Worm (Caenorhabditis elegans) whole organism, L1 larva: ENCODE data around the gene F46C5.7.

Experiments used
- C04F5.9 ChIP-seq: sonication (generic microtip); optimal IDR thresholded peaks from 2 replicates; lab custom pipeline; 2016; ENCODE audit warnings: missing genetic modification characterization, missing compliant biosample characterization
- F16B12.6 ChIP-seq: fragments of 150-350 bp; optimal IDR thresholded peaks from 2 replicates; lab custom pipeline; 2014; ENCODE audit warnings: missing biosample characterization, missing genetic modification characterization
- alr-1 ChIP-seq: fragments of 200-800 bp; sonication (Bioruptor generic); optimal IDR thresholded peaks from 2 replicates; lab custom pipeline; 2018; ENCODE audit warnings: borderline replicate concordance, mild to moderate bottlenecking, missing genetic modification characterization, missing compliant biosample characterization
- aly-2 ChIP-seq: fragments of 150-350 bp; optimal IDR thresholded peaks from 2 replicates; lab custom pipeline; 2014; ENCODE audit warnings: missing biosample characterization, missing genetic modification characterization
- blmp-1 ChIP-seq: fragments of 150-350 bp; optimal IDR thresholded peaks from 2 replicates; lab custom pipeline; 2014; ENCODE audit warnings: missing biosample characterization, missing genetic modification characterization
- ceh-88 ChIP-seq: fragments of 200-800 bp; sonication (Bioruptor generic); IDR thresholded peaks from 2 replicates; pipeline ENCODE4 v1.3.6; 2022; ENCODE audit warnings: missing genetic modification characterization, missing compliant biosample characterization
- ceh-90 ChIP-seq: sonication (generic microtip); optimal IDR thresholded peaks from 2 replicates; lab custom pipeline; 2016; ENCODE audit warnings: missing genetic modification characterization, missing compliant biosample characterization
- ces-1 ChIP-seq: fragments of 150-350 bp; optimal IDR thresholded peaks from 2 replicates; lab custom pipeline; 2014; ENCODE audit warnings: missing biosample characterization, missing genetic modification reagents, missing genetic modification characterization
- efl-1 ChIP-seq, 4 experiments: fragments of 150-350 bp; optimal IDR thresholded peaks in 3 of 4; peaks in 1 of 4; 1 replicate in 1 of 4; 2 replicates in 3 of 4; lab custom pipeline; 2014; ENCODE audit warnings: missing biosample characterization in 2 of 4, missing genetic modification characterization in 2 of 4, missing genetic modification reagents in 2 of 4
- egl-13 ChIP-seq: sonication (generic microtip); optimal IDR thresholded peaks from 2 replicates; lab custom pipeline; 2016; ENCODE audit warnings: missing genotype, missing genetic modification reagents, missing genetic modification characterization, missing compliant biosample characterization
- elt-3 ChIP-seq, 6 experiments: fragments of 150-350 bp in 1 of 6; sonication (generic microtip); optimal IDR thresholded peaks; 2 replicates each; lab custom pipeline; 2017 to 2018; ENCODE audit warnings: missing biosample characterization in 6 of 6, missing genetic modification characterization in 6 of 6, inconsistent platforms in 1 of 6
- ets-5 ChIP-seq: fragments of 200-800 bp; sonication (Bioruptor generic); IDR thresholded peaks from 2 replicates; pipeline ENCODE4 v1.3.6; 2022; ENCODE audit warnings: missing genetic modification characterization, missing compliant biosample characterization
- fkh-10 ChIP-seq: sonication (generic microtip); optimal IDR thresholded peaks from 2 replicates; lab custom pipeline; 2017; ENCODE audit warnings: missing biosample characterization, missing genetic modification reagents, missing genetic modification characterization
- fos-1 ChIP-seq: fragments of 150-350 bp; optimal IDR thresholded peaks from 2 replicates; lab custom pipeline; 2014; ENCODE audit warnings: missing biosample characterization, missing genetic modification characterization
- grh-1 ChIP-seq: fragments of 200-800 bp; sonication (Bioruptor generic); IDR thresholded peaks from 2 replicates; pipeline ENCODE4 v1.3.6; 2022; ENCODE audit warnings: missing genetic modification reagents, missing genetic modification characterization, missing compliant biosample characterization
- hlh-17 ChIP-seq: fragments of 200-800 bp; sonication (Bioruptor generic); optimal IDR thresholded peaks from 2 replicates; lab custom pipeline; 2018; ENCODE audit warnings: missing genetic modification characterization, mild to moderate bottlenecking, missing compliant biosample characterization, moderate library complexity, borderline replicate concordance
- hlh-4 ChIP-seq: sonication (generic microtip); optimal IDR thresholded peaks from 2 replicates; lab custom pipeline; 2016; ENCODE audit warnings: mild to moderate bottlenecking, missing genetic modification characterization, missing compliant biosample characterization
- hpl-2 ChIP-seq: fragments of 150-350 bp; optimal IDR thresholded peaks from 2 replicates; lab custom pipeline; 2014; ENCODE audit warnings: missing biosample characterization, missing genetic modification reagents, missing genetic modification characterization
- irx-1 ChIP-seq: sonication (generic microtip); optimal IDR thresholded peaks from 2 replicates; lab custom pipeline; 2016; ENCODE audit warnings: missing genetic modification characterization, missing compliant biosample characterization
- lin-13 ChIP-seq: fragments of 150-350 bp; optimal IDR thresholded peaks from 2 replicates; lab custom pipeline; 2014; ENCODE audit warnings: missing biosample characterization, missing genetic modification reagents, missing genetic modification characterization
- lin-14 ChIP-seq: fragments of 200-800 bp; sonication (Bioruptor generic); optimal IDR thresholded peaks from 2 replicates; lab custom pipeline; 2018; ENCODE audit warnings: mild to moderate bottlenecking, missing genetic modification characterization, moderate library complexity, missing compliant biosample characterization
- lin-15B ChIP-seq: fragments of 150-350 bp; sonication (generic microtip); optimal IDR thresholded peaks from 3 replicates; lab custom pipeline; 2014; ENCODE audit warnings: missing biosample characterization, missing genetic modification characterization
- lin-35 ChIP-seq, 2 experiments: fragments of 150-350 bp; optimal IDR thresholded peaks; 2 replicates each; lab custom pipeline; 2014; ENCODE audit warnings: missing biosample characterization in 2 of 2, missing genetic modification characterization in 2 of 2, missing genetic modification reagents in 2 of 2
- lin-39 ChIP-seq: fragments of 150-350 bp; optimal IDR thresholded peaks from 2 replicates; lab custom pipeline; 2014; ENCODE audit warnings: missing biosample characterization, missing genetic modification reagents, missing genetic modification characterization
- lsy-2 ChIP-seq, 2 experiments: fragments of 150-350 bp; optimal IDR thresholded peaks; 2 replicates each; lab custom pipeline; 2014; ENCODE audit warnings: missing biosample characterization in 2 of 2, missing genetic modification characterization in 2 of 2
- mdl-1 ChIP-seq, 2 experiments: fragments of 150-350 bp; optimal IDR thresholded peaks; 2 replicates each; lab custom pipeline; 2014 to 2017; ENCODE audit warnings: missing biosample characterization in 2 of 2, missing genetic modification characterization in 2 of 2, inconsistent platforms in 1 of 2
- mef-2 ChIP-seq: fragments of 150-350 bp; optimal IDR thresholded peaks from 2 replicates; lab custom pipeline; 2014; ENCODE audit warnings: missing biosample characterization, missing genetic modification characterization
- nhr-11 ChIP-seq: fragments of 150-350 bp; optimal IDR thresholded peaks from 2 replicates; lab custom pipeline; 2014; ENCODE audit warnings: missing biosample characterization, missing genetic modification characterization
- nhr-19 ChIP-seq: fragments of 200-800 bp; sonication (Bioruptor generic); conservative IDR thresholded peaks from 2 replicates; pipeline ENCODE4 v1.3.6; 2022; ENCODE audit warnings: missing genetic modification characterization, missing compliant biosample characterization
- nhr-20 ChIP-seq: sonication (generic microtip); optimal IDR thresholded peaks from 2 replicates; lab custom pipeline; 2016; ENCODE audit warnings: mild to moderate bottlenecking, missing genetic modification characterization, missing compliant biosample characterization
- nhr-47 ChIP-seq: sonication (generic microtip); optimal IDR thresholded peaks from 2 replicates; lab custom pipeline; 2016; ENCODE audit warnings: mild to moderate bottlenecking, missing genetic modification characterization, moderate library complexity, missing compliant biosample characterization
- nhr-71 ChIP-seq: sonication (generic microtip); optimal IDR thresholded peaks from 2 replicates; lab custom pipeline; 2016; ENCODE audit warnings: mild to moderate bottlenecking, missing genetic modification characterization, moderate library complexity, missing compliant biosample characterization
- nhr-76 ChIP-seq: sonication (generic microtip); optimal IDR thresholded peaks from 2 replicates; lab custom pipeline; 2017; ENCODE audit warnings: missing biosample characterization, missing genetic modification characterization
- nhr-77 ChIP-seq: fragments of 150-350 bp; optimal IDR thresholded peaks from 2 replicates; lab custom pipeline; 2014; ENCODE audit warnings: missing biosample characterization, missing genetic modification characterization
- nhr-84 ChIP-seq: sonication (generic microtip); optimal IDR thresholded peaks from 2 replicates; lab custom pipeline; 2017; ENCODE audit warnings: missing biosample characterization, missing genetic modification characterization
- nhr-85 ChIP-seq: sonication (generic microtip); peaks from one replicate; lab custom pipeline; 2016; ENCODE audit warnings: missing genetic modification characterization, inconsistent platforms, missing compliant biosample characterization
- nhr-90 ChIP-seq: sonication (generic microtip); optimal IDR thresholded peaks from 2 replicates; lab custom pipeline; 2016; ENCODE audit warnings: mild to moderate bottlenecking, missing genetic modification characterization, missing compliant biosample characterization; ENCODE audit not compliant: poor library complexity
- skn-1 ChIP-seq: fragments of 150-350 bp; optimal IDR thresholded peaks from 2 replicates; lab custom pipeline; 2014; ENCODE audit warnings: missing biosample characterization, missing genetic modification characterization
- snpc-4 ChIP-seq: fragments of 150-350 bp; optimal IDR thresholded peaks from 2 replicates; lab custom pipeline; 2014; ENCODE audit warnings: missing biosample characterization, missing genetic modification characterization
- snu-23 ChIP-seq: sonication (generic microtip); optimal IDR thresholded peaks from 2 replicates; lab custom pipeline; 2016; ENCODE audit warnings: missing genetic modification characterization, missing compliant biosample characterization
- swsn-7 ChIP-seq: sonication (generic microtip); optimal IDR thresholded peaks from 2 replicates; lab custom pipeline; 2016; ENCODE audit warnings: missing genetic modification characterization, missing compliant biosample characterization
- tbx-2 ChIP-seq: sonication (generic microtip); optimal IDR thresholded peaks from 2 replicates; lab custom pipeline; 2016; ENCODE audit warnings: missing genetic modification characterization, missing compliant biosample characterization
- tlp-1 ChIP-seq: fragments of 150-350 bp; optimal IDR thresholded peaks from 2 replicates; lab custom pipeline; 2014; ENCODE audit warnings: missing biosample characterization, missing genetic modification characterization
- unc-130 ChIP-seq: fragments of 150-350 bp; optimal IDR thresholded peaks from 2 replicates; lab custom pipeline; 2017; ENCODE audit warnings: missing biosample characterization, missing genetic modification characterization, inconsistent platforms
- unc-86 ChIP-seq: sonication (generic microtip); optimal IDR thresholded peaks from 2 replicates; lab custom pipeline; 2016; ENCODE audit warnings: missing genetic modification characterization, missing compliant biosample characterization
- vab-15 ChIP-seq: sonication (generic microtip); optimal IDR thresholded peaks from 2 replicates; lab custom pipeline; 2017; ENCODE audit warnings: missing genotype, mild to moderate bottlenecking, missing genetic modification characterization, missing compliant biosample characterization
- xbp-1 ChIP-seq: sonication (generic microtip); optimal IDR thresholded peaks from 2 replicates; lab custom pipeline; 2016; ENCODE audit warnings: missing genetic modification characterization, missing compliant biosample characterization
- zag-1 ChIP-seq: fragments of 150-350 bp; optimal IDR thresholded peaks from 2 replicates; lab custom pipeline; 2014; ENCODE audit warnings: missing biosample characterization, missing genetic modification characterization
- zip-4 ChIP-seq: fragments of 200-800 bp; sonication (Bioruptor generic); optimal IDR thresholded peaks from 2 replicates; lab custom pipeline; 2018; ENCODE audit warnings: mild to moderate bottlenecking, missing genetic modification characterization, moderate library complexity, missing compliant biosample characterization
- ztf-4 ChIP-seq: fragments of 150-350 bp; optimal IDR thresholded peaks from 2 replicates; lab custom pipeline; 2014; ENCODE audit warnings: missing biosample characterization, missing genetic modification characterization

Gene F46C5.7

DNA sequence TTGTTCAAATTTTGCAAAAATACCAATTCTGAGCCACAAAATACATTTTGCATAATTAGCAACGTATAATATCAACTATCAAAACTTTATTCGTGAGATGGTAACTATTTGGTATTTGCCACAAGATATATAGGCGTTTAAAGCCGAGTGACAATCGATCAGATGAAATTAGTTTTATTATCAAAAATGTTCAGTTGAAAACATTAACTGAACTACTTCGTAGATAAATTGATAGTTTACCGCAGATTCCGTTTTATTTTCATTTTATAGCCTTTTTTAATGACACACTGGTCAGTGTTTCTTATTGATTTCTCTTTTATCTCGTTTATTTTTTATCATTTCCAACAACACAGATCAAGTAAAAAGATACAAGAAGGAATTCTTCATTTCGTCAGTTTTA lies 21.9 kb upstream of the F46C5.7 start (continued):
- no peak for TF ChIP-seq hlh-17 (GFP tag; lab: Kevin White, UChicago)
- no peak for TF ChIP-seq swsn-7
- TF ChIP-seq tbx-2 (tag; lab: Kevin White, UChicago), result no peak
- no peak for TF ChIP-seq hlh-4 (tag; lab: Kevin White, UChicago)
- TF ChIP-seq nhr-85 (tag; lab: Kevin White, UChicago), result peak; percentile 74
- TF ChIP-seq lin-13 (GFP tag; lab: Kevin White, UChicago), result no peak
- no peak for TF ChIP-seq tlp-1 (tag; lab: Kevin White, UChicago)
- TF ChIP-seq vab-15 (tag; lab: Kevin White, UChicago), result no peak

DNA sequence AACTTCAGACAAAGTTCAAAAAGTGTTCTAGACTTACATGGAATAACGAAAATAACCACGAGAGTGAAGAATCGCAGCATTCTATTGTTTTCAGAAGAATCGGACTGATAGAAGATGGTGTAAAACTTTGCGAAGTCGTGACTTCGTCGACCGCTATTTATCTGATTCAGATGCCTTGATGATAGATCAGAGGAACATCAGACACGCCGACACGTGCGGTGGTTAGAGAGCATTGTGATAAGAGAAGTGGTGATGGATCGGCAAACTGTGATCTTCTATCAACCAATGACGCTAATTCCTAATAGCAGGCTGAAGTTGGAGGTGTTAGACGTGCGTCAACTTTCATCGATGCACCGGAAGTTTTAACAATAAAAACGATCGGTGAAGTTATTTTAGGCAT lies 20.9 kb upstream of the F46C5.7 start:
- no peak for TF ChIP-seq aly-2 (tag; lab: Kevin White, UChicago)
- no peak for TF ChIP-seq nhr-76
- TF ChIP-seq nhr-11 (tag; lab: Kevin White, UChicago), result no peak
- no peak for TF ChIP-seq fkh-10 (GFP tag; lab: Kevin White, UChicago)
- TF ChIP-seq hpl-2 (GFP tag; lab: Kevin White, UChicago), result no peak
- TF ChIP-seq mdl-1 (tag; optimal IDR thresholded peaks at IDR 0.05; lab: Kevin White, UChicago), result peak in 1 of 2 experiments; percentile 71
- TF ChIP-seq C04F5.9 (tag; lab: Kevin White, UChicago), result no peak
- peak in 1 of 2 experiments; percentile 29 for TF ChIP-seq lsy-2 (tag; optimal IDR thresholded peaks at IDR 0.05; lab: Kevin White, UChicago)
- no peak for TF ChIP-seq ces-1 (GFP tag; lab: Kevin White, UChicago)
- 0 out of 2 replicates have a peak, but pooled peaks have one; percentile 8 for TF ChIP-seq grh-1 (GFP tag; lab: Robert Waterston, UW)
- no peak for TF ChIP-seq ceh-88 (GFP tag; lab: Robert Waterston, UW)
- TF ChIP-seq nhr-47 (tag; lab: Kevin White, UChicago), result peak; percentile 30
- no peak for TF ChIP-seq vab-15 (tag; lab: Kevin White, UChicago)
- no peak for TF ChIP-seq ets-5
- peak; percentile 30 for TF ChIP-seq unc-130 (tag; lab: Kevin White, UChicago)
- TF ChIP-seq blmp-1 (tag; lab: Kevin White, UChicago), result peak; percentile 43
- peak; percentile 96 for TF ChIP-seq nhr-85 (tag; lab: Kevin White, UChicago)
- TF ChIP-seq ceh-90 (tag; lab: Kevin White, UChicago), result no peak
- TF ChIP-seq egl-13 (tag; lab: Kevin White, UChicago), result no peak
- peak; percentile 44 for TF ChIP-seq snu-23 (GFP tag; lab: Kevin White, UChicago)
- no peak for TF ChIP-seq skn-1 (tag; lab: Kevin White, UChicago)
- TF ChIP-seq nhr-20, result peak; percentile 71
- no peak for TF ChIP-seq nhr-77 (tag; lab: Kevin White, UChicago)
- TF ChIP-seq nhr-71, result peak; percentile 75
- no peak for TF ChIP-seq nhr-84 (tag; lab: Kevin White, UChicago)
- TF ChIP-seq alr-1 (tag; lab: Kevin White, UChicago), result no peak
- peak; percentile 69 for TF ChIP-seq nhr-90 (tag; lab: Kevin White, UChicago)
- no peak for TF ChIP-seq zip-4 (GFP tag; lab: Kevin White, UChicago)
- no peak for TF ChIP-seq efl-1 (optimal IDR thresholded peaks at IDR 0.05; lab: Kevin White, UChicago)
- TF ChIP-seq efl-1 (GFP tag; optimal IDR thresholded peaks at IDR 0.05 in 1 of 2; lab: Kevin White, UChicago), result peak in 1 of 2 experiments; percentile 91
- TF ChIP-seq elt-3 (tag; optimal IDR thresholded peaks at IDR 0.05; lab: Kevin White, UChicago), result peak in 5 of 6 experiments; percentile 57 to 95 (median 80)
- peak; percentile 72 for TF ChIP-seq nhr-19
- no peak for TF ChIP-seq lin-39 (tag; lab: Kevin White, UChicago)
- no peak for TF ChIP-seq fos-1 (tag; lab: Kevin White, UChicago)
- peak; percentile 75 for TF ChIP-seq lin-14 (GFP tag; lab: Kevin White, UChicago)
- no peak for TF ChIP-seq unc-86 (tag; lab: Kevin White, UChicago)
- no peak for TF ChIP-seq ztf-4 (tag; lab: Kevin White, UChicago)
- TF ChIP-seq swsn-7, result no peak
- no peak for TF ChIP-seq mef-2 (tag; lab: Kevin White, UChicago)
- peak; percentile 51 for TF ChIP-seq tbx-2 (tag; lab: Kevin White, UChicago)
- no peak for TF ChIP-seq irx-1 (tag; lab: Kevin White, UChicago)
- no peak for TF ChIP-seq lin-15B (tag; lab: Kevin White, UChicago)
- TF ChIP-seq lin-35 (GFP tag; optimal IDR thresholded peaks at IDR 0.05; lab: Kevin White, UChicago), result peak in 1 of 2 experiments; percentile 47
- no peak for TF ChIP-seq snpc-4 (tag; lab: Kevin White, UChicago)
- TF ChIP-seq zag-1 (tag; lab: Kevin White, UChicago), result no peak
- no peak for TF ChIP-seq hlh-4 (tag; lab: Kevin White, UChicago)
- no peak for TF ChIP-seq F16B12.6 (tag; lab: Kevin White, UChicago)
- TF ChIP-seq xbp-1, result no peak
